Worm (Caenorhabditis elegans) whole organism, early embryonic: ENCODE data around the gene clec-37.

ENCODE experiments used
- F13C5.2 ChIP-seq: sonication (generic microtip); optimal IDR thresholded peaks from 2 replicates; lab custom pipeline; 2017; ENCODE audit warnings: mild to moderate bottlenecking, missing genetic modification characterization, inconsistent platforms, missing compliant biosample characterization
- aly-1 ChIP-seq: sonication (generic microtip); optimal IDR thresholded peaks from 2 replicates; lab custom pipeline; 2016; ENCODE audit warnings: missing genetic modification characterization, missing compliant biosample characterization
- ama-1 ChIP-seq: fragments of 150-350 bp; optimal IDR thresholded peaks from 2 replicates; lab custom pipeline; 2014
- ceh-13 ChIP-seq: fragments of 200-800 bp; sonication (Bioruptor generic); optimal IDR thresholded peaks from 2 replicates; lab custom pipeline; 2018; ENCODE audit warnings: mild to moderate bottlenecking, missing genetic modification characterization, missing compliant biosample characterization
- ets-7 ChIP-seq: sonication (generic microtip); optimal IDR thresholded peaks from 2 replicates; lab custom pipeline; 2016; ENCODE audit warnings: missing genotype, missing genetic modification characterization, missing compliant biosample characterization
- flt-1 ChIP-seq: fragments of 200-800 bp; sonication (Bioruptor generic); IDR thresholded peaks from 2 replicates; pipeline ENCODE4 v1.3.6; 2022; ENCODE audit warnings: missing genetic modification characterization, missing compliant biosample characterization
- hnd-1 ChIP-seq: sonication (generic microtip); optimal IDR thresholded peaks from 2 replicates; lab custom pipeline; 2016; ENCODE audit warnings: missing genetic modification characterization, missing compliant biosample characterization
- pes-1 ChIP-seq: fragments of 200-800 bp; sonication (Bioruptor generic); IDR thresholded peaks from 2 replicates; pipeline ENCODE4 v1.3.6; 2022; ENCODE audit warnings: missing genetic modification reagents, missing genetic modification characterization, missing compliant biosample characterization
- scrt-1 ChIP-seq: fragments of 200-800 bp; sonication (Bioruptor generic); IDR thresholded peaks from 2 replicates; pipeline ENCODE4 v1.3.6; 2022; ENCODE audit warnings: missing genetic modification characterization, missing compliant biosample characterization
- sea-1 ChIP-seq: fragments of 200-800 bp; sonication (Bioruptor generic); conservative IDR thresholded peaks from 2 replicates; pipeline ENCODE4 v1.3.6; 2022; ENCODE audit warnings: missing genetic modification characterization, missing compliant biosample characterization
- tbx-11 ChIP-seq: fragments of 200-800 bp; sonication (Bioruptor generic); IDR thresholded peaks from 2 replicates; pipeline ENCODE4 v1.3.6; 2022; ENCODE audit warnings: missing genetic modification characterization, missing compliant biosample characterization
- tbx-37 ChIP-seq: fragments of 200-800 bp; sonication (Bioruptor generic); conservative IDR thresholded peaks from 2 replicates; pipeline ENCODE4 v1.3.6; 2022; ENCODE audit warnings: missing genetic modification reagents, missing genetic modification characterization, missing compliant biosample characterization
- tra-4 ChIP-seq: sonication (generic microtip); optimal IDR thresholded peaks from 2 replicates; lab custom pipeline; 2017; ENCODE audit warnings: missing genetic modification characterization, missing compliant biosample characterization

- no peak for TF ChIP-seq hnd-1 (tag; lab: Kevin White, UChicago)
- no peak for TF ChIP-seq ets-7
- TF ChIP-seq ama-1 (lab: Kevin White, UChicago) = no peak
- no peak for TF ChIP-seq flt-1
- TF ChIP-seq scrt-1 (GFP tag; lab: Robert Waterston, UW) = no peak
- TF ChIP-seq aly-1 (tag; lab: Kevin White, UChicago) = no peak
- TF ChIP-seq ceh-13 = no peak
- TF ChIP-seq sea-1 (GFP tag; lab: Robert Waterston, UW) = no peak
- TF ChIP-seq F13C5.2 = no peak
- no peak for TF ChIP-seq tbx-11 (GFP tag; lab: Robert Waterston, UW)
- no peak for TF ChIP-seq pes-1 (GFP tag; lab: Robert Waterston, UW)
- TF ChIP-seq tbx-37 = no peak
- no peak for TF ChIP-seq tra-4 (tag; lab: Kevin White, UChicago)
Observed at ce11 chrV:16880679-16881078, 28.8 kb upstream of the clec-37 start, which contains the start of gene F09C6.14.
